Worm (Caenorhabditis elegans) whole organism, L4 larva: ENCODE measurements around the gene col-147.
A peak's percentile ranks its signal among the peaks of the same experiment; 100 is the strongest.

Experiments used
- F26F4.8 ChIP-seq: fragments of 200-800 bp; sonication (Bioruptor generic); conservative IDR thresholded peaks from 2 replicates; pipeline ENCODE4 v1.3.6; 2022; ENCODE audit warnings: missing genetic modification characterization, missing compliant biosample characterization
- T20F7.1 ChIP-seq: fragments of 200-800 bp; sonication (Bioruptor generic); optimal IDR thresholded peaks from 2 replicates; lab custom pipeline; 2018; ENCODE audit warnings: mild to moderate bottlenecking, missing genetic modification characterization, missing compliant biosample characterization
- Y75B8A.6 ChIP-seq: fragments of 200-800 bp; sonication (Bioruptor generic); IDR thresholded peaks from 2 replicates; pipeline ENCODE4 v1.3.6; 2022; ENCODE audit warnings: missing genetic modification reagents, missing genetic modification characterization, missing compliant biosample characterization
- arid-1 ChIP-seq: fragments of 200-800 bp; sonication (Bioruptor generic); conservative IDR thresholded peaks from 2 replicates; pipeline ENCODE4 v1.3.6; 2022; ENCODE audit warnings: missing genetic modification reagents, missing genetic modification characterization, missing compliant biosample characterization
- ceh-44 ChIP-seq: fragments of 200-800 bp; sonication (Bioruptor generic); IDR thresholded peaks from 2 replicates; pipeline ENCODE4 v1.3.6; 2022; ENCODE audit warnings: missing genetic modification reagents, missing genetic modification characterization, missing compliant biosample characterization
- ces-1 ChIP-seq: fragments of 150-350 bp; sonication (generic microtip); optimal IDR thresholded peaks from 4 replicates; lab custom pipeline; 2014; ENCODE audit warnings: missing biosample characterization, missing genetic modification reagents, missing genetic modification characterization
- ctbp-1 ChIP-seq: fragments of 200-800 bp; sonication (Bioruptor generic); IDR thresholded peaks from 2 replicates; pipeline ENCODE4 v1.3.6; 2022; ENCODE audit warnings: missing genetic modification reagents, missing genetic modification characterization, missing compliant biosample characterization
- dmd-6 ChIP-seq: fragments of 200-800 bp; sonication (Bioruptor generic); IDR thresholded peaks from 2 replicates; pipeline ENCODE4 v1.3.6; 2022; ENCODE audit warnings: missing genetic modification reagents, missing genetic modification characterization, missing compliant biosample characterization
- dpl-1 ChIP-seq: fragments of 150-350 bp; optimal IDR thresholded peaks from 2 replicates; lab custom pipeline; 2014; ENCODE audit warnings: missing biosample characterization, missing genetic modification reagents, missing genetic modification characterization
- egl-43 ChIP-seq: fragments of 200-800 bp; sonication (Bioruptor generic); IDR thresholded peaks from 2 replicates; pipeline ENCODE4 v1.3.6; 2022; ENCODE audit warnings: missing genetic modification reagents, missing genetic modification characterization, missing compliant biosample characterization
- fkh-10 ChIP-seq: fragments of 150-350 bp; optimal IDR thresholded peaks from 2 replicates; lab custom pipeline; 2014; ENCODE audit warnings: missing biosample characterization, missing genetic modification reagents, missing genetic modification characterization
- fos-1 ChIP-seq: fragments of 150-350 bp; optimal IDR thresholded peaks from 2 replicates; lab custom pipeline; 2014; ENCODE audit warnings: missing biosample characterization, missing genetic modification characterization
- hlh-11 ChIP-seq: fragments of 200-800 bp; sonication (Bioruptor generic); optimal IDR thresholded peaks from 2 replicates; lab custom pipeline; 2018; ENCODE audit warnings: mild to moderate bottlenecking, missing genetic modification characterization, missing compliant biosample characterization
- hlh-30 ChIP-seq: sonication (generic microtip); optimal IDR thresholded peaks from 2 replicates; lab custom pipeline; 2017; ENCODE audit warnings: antibody characterized with exemption, mild to moderate bottlenecking, missing genetic modification characterization, missing compliant biosample characterization; ENCODE audit not compliant: insufficient read depth
- lin-39 ChIP-seq: fragments of 150-350 bp; optimal IDR thresholded peaks from 2 replicates; lab custom pipeline; 2014; ENCODE audit warnings: missing biosample characterization, missing genetic modification reagents, missing genetic modification characterization
- lir-3 ChIP-seq: sonication (generic microtip); optimal IDR thresholded peaks from 2 replicates; lab custom pipeline; 2016; ENCODE audit warnings: mild to moderate bottlenecking, missing genetic modification characterization, missing compliant biosample characterization
- madf-5 ChIP-seq, 2 experiments: fragments of 200-800 bp; sonication (Bioruptor generic); IDR thresholded peaks; 2 replicates each; pipeline ENCODE4 v1.3.6; 2022; ENCODE audit warnings: missing compliant biosample characterization in 2 of 2, missing genetic modification characterization in 2 of 2
- madf-9 ChIP-seq: fragments of 200-800 bp; sonication (Bioruptor generic); conservative IDR thresholded peaks from 2 replicates; pipeline ENCODE4 v1.3.6; 2022; ENCODE audit warnings: missing genetic modification reagents, missing genetic modification characterization, missing compliant biosample characterization
- mep-1 ChIP-seq: fragments of 150-350 bp; sonication (generic microtip); optimal IDR thresholded peaks from 3 replicates; lab custom pipeline; 2014; ENCODE audit warnings: missing biosample characterization, missing genetic modification characterization
- nhr-111 ChIP-seq: fragments of 200-800 bp; sonication (Bioruptor generic); optimal IDR thresholded peaks from 2 replicates; lab custom pipeline; 2018; ENCODE audit warnings: mild to moderate bottlenecking, missing genetic modification characterization, missing compliant biosample characterization
- nhr-28 ChIP-seq: fragments of 150-350 bp; optimal IDR thresholded peaks from 2 replicates; lab custom pipeline; 2014; ENCODE audit warnings: missing biosample characterization, missing genetic modification characterization
- nhr-41 ChIP-seq: fragments of 200-800 bp; sonication (Bioruptor generic); IDR thresholded peaks from 2 replicates; pipeline ENCODE4 v1.3.6; 2022; ENCODE audit warnings: missing genetic modification reagents, missing genetic modification characterization, missing compliant biosample characterization
- nhr-6 ChIP-seq: fragments of 150-350 bp; optimal IDR thresholded peaks from 2 replicates; lab custom pipeline; 2014; ENCODE audit warnings: missing biosample characterization, missing genetic modification characterization
- pqm-1 ChIP-seq: sonication (generic microtip); optimal IDR thresholded peaks from 2 replicates; lab custom pipeline; 2017; ENCODE audit warnings: missing biosample characterization, missing genetic modification characterization
- saeg-2 ChIP-seq: fragments of 200-800 bp; sonication (Bioruptor generic); IDR thresholded peaks from 2 replicates; pipeline ENCODE4 v1.3.6; 2022; ENCODE audit warnings: missing genetic modification reagents, missing genetic modification characterization, missing compliant biosample characterization
- sdz-12 ChIP-seq: fragments of 200-800 bp; sonication (Bioruptor generic); optimal IDR thresholded peaks from 2 replicates; lab custom pipeline; 2018; ENCODE audit warnings: mild to moderate bottlenecking, missing genetic modification characterization, missing compliant biosample characterization
- set-16 ChIP-seq: fragments of 200-800 bp; sonication (Bioruptor generic); IDR thresholded peaks from 2 replicates; pipeline ENCODE4 v1.3.6; 2022; ENCODE audit warnings: missing genetic modification reagents, missing genetic modification characterization, missing compliant biosample characterization
- skn-1 ChIP-seq: fragments of 150-350 bp; optimal IDR thresholded peaks from 2 replicates; lab custom pipeline; 2014; ENCODE audit warnings: missing biosample characterization, missing genetic modification characterization
- snpc-1.2 ChIP-seq: fragments of 200-800 bp; sonication (Bioruptor generic); IDR thresholded peaks from 2 replicates; pipeline ENCODE4 v1.3.6; 2022; ENCODE audit warnings: missing genetic modification reagents, missing genetic modification characterization, missing compliant biosample characterization
- spr-1 ChIP-seq: sonication (generic microtip); optimal IDR thresholded peaks from 2 replicates; lab custom pipeline; 2016; ENCODE audit warnings: mild to moderate bottlenecking, missing genetic modification characterization, missing compliant biosample characterization
- unc-39 ChIP-seq: sonication (generic microtip); optimal IDR thresholded peaks from 2 replicates; lab custom pipeline; 2017; ENCODE audit warnings: missing biosample characterization, missing genetic modification characterization
- unc-62 ChIP-seq, 3 experiments: fragments of 150-350 bp in 1 of 3; sonication (generic microtip); optimal IDR thresholded peaks in 2 of 3; peaks in 1 of 3; 1 replicate in 1 of 3; 2 replicates in 2 of 3; lab custom pipeline; 2014 to 2017; ENCODE audit warnings: missing biosample characterization in 3 of 3, missing genetic modification characterization in 3 of 3, missing genetic modification reagents in 3 of 3, missing genotype in 1 of 3
- zag-1 ChIP-seq: fragments of 150-350 bp; optimal IDR thresholded peaks from 2 replicates; lab custom pipeline; 2014; ENCODE audit warnings: missing biosample characterization, missing genetic modification characterization

col-147 gene

ce11 chrV:9616687-9617086 is 16.5 kb downstream of the col-147 start:
- TF ChIP-seq lin-39 (tag; lab: Kevin White, UChicago) = no peak
- TF ChIP-seq arid-1 (GFP tag; lab: Robert Waterston, UW) = no peak
- TF ChIP-seq ceh-44 (GFP tag; lab: Robert Waterston, UW) = no peak
- TF ChIP-seq pqm-1 (tag; lab: Kevin White, UChicago) = no peak
- no peak for TF ChIP-seq dpl-1 (GFP tag; lab: Kevin White, UChicago)
- no peak for TF ChIP-seq T20F7.1 (GFP tag; lab: Kevin White, UChicago)
- TF ChIP-seq sdz-12 = no peak
- no peak for TF ChIP-seq spr-1 (tag; lab: Kevin White, UChicago)
- no peak for TF ChIP-seq snpc-1.2

- TF ChIP-seq set-16 (GFP tag; lab: Robert Waterston, UW) (peak; percentile 71), zag-1 (no peak), unc-62 (GFP tag; optimal IDR thresholded peaks at IDR 0.05 in 1 of 2; lab: Kevin White, UChicago) (peak in 1 of 2 experiments; percentile 5), unc-62 (tag; optimal IDR thresholded peaks at IDR 0.05; lab: Kevin White, UChicago) (no peak)
Measured at ce11 chrV:9616130-9616529, 17.0 kb downstream of the col-147 start.

ce11 chrV:9615725-9616124 is 17.4 kb downstream of the col-147 start, which contains the start of gene pqn-63:
TSS of gene pqn-63 (plus strand) at chrV:9616031.
- TF ChIP-seq nhr-6 (no peak), unc-62 (GFP tag; optimal IDR thresholded peaks at IDR 0.05 in 1 of 2; lab: Kevin White, UChicago) (no peak), unc-62 (tag; optimal IDR thresholded peaks at IDR 0.05; lab: Kevin White, UChicago) (no peak), egl-43 (no peak), dmd-6 (peak; percentile 42; the same call in 1 of the 2 replicates), skn-1 (tag; lab: Kevin White, UChicago) (no peak)

ce11 chrV:9609217-9609616 is 23.9 kb downstream of the col-147 start:
- TF ChIP-seq unc-62 (GFP tag; optimal IDR thresholded peaks at IDR 0.05 in 1 of 2; lab: Kevin White, UChicago) = peak in 1 of 2 experiments; percentile 92
- TF ChIP-seq unc-62 (tag; optimal IDR thresholded peaks at IDR 0.05; lab: Kevin White, UChicago) = no peak
- no peak for TF ChIP-seq lir-3 (tag; lab: Kevin White, UChicago)
- no peak for TF ChIP-seq Y75B8A.6
- TF ChIP-seq egl-43 = 0 out of 2 replicates have a peak, but pooled peaks have one; percentile 22
- TF ChIP-seq unc-39 (tag; lab: Kevin White, UChicago) = no peak
- TF ChIP-seq dpl-1 (GFP tag; lab: Kevin White, UChicago) = no peak
- no peak for TF ChIP-seq nhr-111 (GFP tag; lab: Kevin White, UChicago)
- no peak for TF ChIP-seq snpc-1.2
- no peak for TF ChIP-seq saeg-2 (GFP tag; lab: Robert Waterston, UW)
- no peak for TF ChIP-seq ctbp-1 (GFP tag; lab: Robert Waterston, UW)
- no peak for TF ChIP-seq ceh-44 (GFP tag; lab: Robert Waterston, UW)

ce11 chrV:9608256-9608655 is 24.9 kb downstream of the col-147 start, which contains the start of gene dop-2:
TSS of gene dop-2 (plus strand) at chrV:9608556.
- no peak for TF ChIP-seq nhr-41 (GFP tag; lab: Robert Waterston, UW)
- no peak for TF ChIP-seq pqm-1 (tag; lab: Kevin White, UChicago)
- TF ChIP-seq hlh-30 (tag; lab: Kevin White, UChicago) = no peak
- TF ChIP-seq skn-1 (tag; lab: Kevin White, UChicago) = no peak
- TF ChIP-seq madf-9 = no peak
- TF ChIP-seq mep-1 (tag; lab: Kevin White, UChicago) = no peak
- TF ChIP-seq F26F4.8 = no peak
- TF ChIP-seq fos-1 (tag; lab: Kevin White, UChicago) = no peak
- no peak for TF ChIP-seq madf-5 (GFP tag; IDR thresholded peaks at IDR 0.05; lab: Robert Waterston, UW)
- TF ChIP-seq hlh-11 (tag; lab: Kevin White, UChicago) = no peak
- TF ChIP-seq ces-1 = no peak
- no peak for TF ChIP-seq nhr-28 (tag; lab: Kevin White, UChicago)
- TF ChIP-seq lir-3 (tag; lab: Kevin White, UChicago) = no peak
- TF ChIP-seq fkh-10 (GFP tag; lab: Kevin White, UChicago) = no peak
- no peak for TF ChIP-seq set-16 (GFP tag; lab: Robert Waterston, UW)
